Worm (Caenorhabditis elegans): ENCODE data around the gene ZK757.2.

DNA sequence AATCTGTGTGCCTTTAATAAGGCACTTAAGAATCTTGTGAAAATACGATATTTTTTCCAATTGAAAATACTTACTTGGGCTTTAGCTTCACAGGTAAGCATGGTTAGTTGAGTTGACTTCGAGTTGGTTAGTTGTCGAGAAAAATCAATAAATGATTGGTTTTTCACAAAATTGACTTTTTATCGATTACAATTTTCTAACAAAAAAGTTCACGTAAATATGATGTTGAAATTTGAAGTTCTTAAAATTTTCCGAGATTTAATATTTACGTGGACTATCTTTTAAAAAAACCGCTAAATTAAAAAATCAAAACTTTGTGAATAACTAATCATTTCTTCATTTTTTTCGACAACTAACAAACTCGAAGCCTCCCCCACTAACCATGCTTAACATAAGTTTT, 42.0 kb upstream of the ZK757.2 start, which contains the start of gene F40F12.3:
- TF ChIP-seq skn-1 (tag; optimal IDR thresholded peaks at IDR 0.05), result no peak
- TF ChIP-seq mdl-1 (tag; optimal IDR thresholded peaks at IDR 0.05), result no peak
- TF ChIP-seq ama-1 (optimal IDR thresholded peaks at IDR 0.05), result no peak
- no peak for TF ChIP-seq snpc-4 (tag; optimal IDR thresholded peaks at IDR 0.05)
